Worm (Caenorhabditis elegans): Measurements from ENCODE around the gene npr-12.

- TF ChIP-seq zip-2 (tag; optimal IDR thresholded peaks at IDR 0.05) (no peak), Y105C5A.15 (GFP tag; IDR thresholded peaks at IDR 0.05) (no peak), ztf-11 (tag; optimal IDR thresholded peaks at IDR 0.05) (no peak)
Measured at ce11 chrIV:6978625-6979024, 41.2 kb upstream of the npr-12 start.
